Fruit fly (Drosophila melanogaster): Measurements from ENCODE around the gene CG42692.

The CG42692 gene

dm6 chr2L:14011591-14012303, 3.8 kb downstream of the CG42692 start (continued):
- TF ChIP-seq Awh (GFP tag; IDR thresholded peaks at IDR 0.05) (0 out of 2 replicates have a peak, but pooled peaks have one; percentile 22), pita (GFP tag; optimal IDR thresholded peaks at IDR 0.05) (peak; percentile 47), usp (GFP tag; optimal IDR thresholded peaks at IDR 0.05) (no peak), Hmr (GFP tag; optimal IDR thresholded peaks at IDR 0.05) (peak; percentile 39), Asciz (GFP tag; optimal IDR thresholded peaks at IDR 0.05) (no peak), vvl (GFP tag; IDR thresholded peaks at IDR 0.05) (peak; percentile 84), dimm (GFP tag; IDR thresholded peaks at IDR 0.05) (no peak), ATbp (GFP tag; optimal IDR thresholded peaks at IDR 0.05) (no peak), gro (GFP tag; optimal IDR thresholded peaks at IDR 0.05) (peak; percentile 33), MBD-R2 (GFP tag; IDR thresholded peaks at IDR 0.05) (no peak), CoRest (tag; optimal IDR thresholded peaks at IDR 0.05) (peak; percentile 33), Deaf1 (tag; optimal IDR thresholded peaks at IDR 0.05) (no peak), CG42726 (GFP tag; IDR thresholded peaks at IDR 0.05; ENCODE audit: partially characterized antibody) (peak; percentile 50; the same call in 1 of the 2 replicates), CG2199 (GFP tag; IDR thresholded peaks at IDR 0.05) (peak; percentile 76; the same call in 1 of the 3 replicates), CG17568 (GFP tag; optimal IDR thresholded peaks at IDR 0.05) (no peak), CG8765 (GFP tag; IDR thresholded peaks at IDR 0.05) (no peak), CG10321 (GFP tag; IDR thresholded peaks at IDR 0.05) (no peak), Mrtf (GFP tag; IDR thresholded peaks at IDR 0.05) (no peak), Optix (GFP tag; IDR thresholded peaks at IDR 0.05) (no peak), HLH4C (GFP tag; IDR thresholded peaks at IDR 0.05; ENCODE audit: partially characterized antibody) (no peak), dmrt11E (tag; optimal IDR thresholded peaks at IDR 0.05) (no peak), NC2β (GFP tag; optimal IDR thresholded peaks at IDR 0.05) (no peak), CG6175 (GFP tag; IDR thresholded peaks at IDR 0.05) (no peak), nau (GFP tag; optimal IDR thresholded peaks at IDR 0.05) (no peak), Fer3 (tag; optimal IDR thresholded peaks at IDR 0.05) (peak; percentile 30), CG7928 (GFP tag; optimal IDR thresholded peaks at IDR 0.05) (no peak), CG30431 (GFP tag; optimal IDR thresholded peaks at IDR 0.05) (no peak), CG5180 (GFP tag; optimal IDR thresholded peaks at IDR 0.05) (peak; percentile 1), gfzf (GFP tag; optimal IDR thresholded peaks at IDR 0.05) (no peak), CG14050 (GFP tag; IDR thresholded peaks at IDR 0.05) (peak; percentile 25; the same call in 1 of the 3 replicates), Ada2b (GFP tag; IDR thresholded peaks at IDR 0.05) (peak; percentile 58), fd96Cb (tag; optimal IDR thresholded peaks at IDR 0.05) (no peak), CG16813 (GFP tag; IDR thresholded peaks at IDR 0.05; ENCODE audit: partially characterized antibody) (no peak), CTCF (GFP tag; optimal IDR thresholded peaks at IDR 0.05) (peak; percentile 83), CG31441 (GFP tag; IDR thresholded peaks at IDR 0.05) (peak; percentile 35; the same call in 1 of the 2 replicates), CG43689 (GFP tag; IDR thresholded peaks at IDR 0.05) (peak; percentile 17; the same call in 1 of the 2 replicates), cg (GFP tag; optimal IDR thresholded peaks at IDR 0.05) (no peak), Neu2 (GFP tag; optimal IDR thresholded peaks at IDR 0.05; ENCODE audit: borderline replicate concordance) (no peak), CG8089 (GFP tag; optimal IDR thresholded peaks at IDR 0.05) (no peak), Scr (GFP tag; IDR thresholded peaks at IDR 0.05; ENCODE audit: partially characterized antibody) (peak; percentile 31; the same call in 1 of the 2 replicates), CG7963 (GFP tag; IDR thresholded peaks at IDR 0.05; ENCODE audit: partially characterized antibody) (no peak), chinmo (GFP tag; IDR thresholded peaks at IDR 0.05; ENCODE audit: partially characterized antibody) (no peak), CG30020 (tag; optimal IDR thresholded peaks at IDR 0.05) (no peak), Blimp-1 (GFP tag; optimal IDR thresholded peaks at IDR 0.05) (peak; percentile 41), CG4328 (GFP tag; optimal IDR thresholded peaks at IDR 0.05) (no peak), PHDP (tag; optimal IDR thresholded peaks at IDR 0.05) (peak; percentile 56), CG12104 (GFP tag; optimal IDR thresholded peaks at IDR 0.05) (no peak), CG12155 (GFP tag; optimal IDR thresholded peaks at IDR 0.05) (peak; percentile 36), oc (tag; optimal IDR thresholded peaks at IDR 0.05) (no peak)
